Worm (Caenorhabditis elegans) whole organism, L2 larva: Measurements from ENCODE around the gene Y38F1A.1.
A peak's percentile ranks its signal among the peaks of the same experiment; 100 is the strongest.

Source experiments
- C34F6.9 ChIP-seq: fragments of 150-350 bp; optimal IDR thresholded peaks from 2 replicates; lab custom pipeline; 2014; ENCODE audit warnings: missing biosample characterization, missing genetic modification characterization
- F13H6.1 ChIP-seq: sonication (generic microtip); optimal IDR thresholded peaks from 2 replicates; lab custom pipeline; 2016; ENCODE audit warnings: missing genetic modification characterization, missing compliant biosample characterization
- Y55F3AM.14 ChIP-seq: fragments of 200-800 bp; sonication (Bioruptor generic); optimal IDR thresholded peaks from 2 replicates; lab custom pipeline; 2018; ENCODE audit warnings: mild to moderate bottlenecking, missing genetic modification characterization, missing compliant biosample characterization
- aly-2 ChIP-seq: fragments of 150-350 bp; optimal IDR thresholded peaks from 2 replicates; lab custom pipeline; 2014; ENCODE audit warnings: missing biosample characterization, missing genetic modification characterization
- ama-1 ChIP-seq: fragments of 150-350 bp; optimal IDR thresholded peaks from 2 replicates; lab custom pipeline; 2018; ENCODE audit warnings: inconsistent platforms
- ceh-82 ChIP-seq: fragments of 150-350 bp; optimal IDR thresholded peaks from 2 replicates; lab custom pipeline; 2014; ENCODE audit warnings: missing biosample characterization, missing genetic modification characterization
- crh-2 ChIP-seq: sonication (generic microtip); optimal IDR thresholded peaks from 2 replicates; lab custom pipeline; 2017; ENCODE audit warnings: missing biosample characterization, missing genetic modification characterization
- dmd-4 ChIP-seq: sonication (generic microtip); optimal IDR thresholded peaks from 2 replicates; lab custom pipeline; 2017; ENCODE audit warnings: missing biosample characterization, missing genetic modification characterization
- elt-1 ChIP-seq: fragments of 150-350 bp; optimal IDR thresholded peaks from 2 replicates; lab custom pipeline; 2014; ENCODE audit warnings: missing biosample characterization, missing genetic modification characterization
- elt-3 ChIP-seq: sonication (generic microtip); optimal IDR thresholded peaks from 2 replicates; lab custom pipeline; 2017; ENCODE audit warnings: missing biosample characterization, missing genetic modification characterization
- fos-1 ChIP-seq: fragments of 150-350 bp; optimal IDR thresholded peaks from 2 replicates; lab custom pipeline; 2014; ENCODE audit warnings: missing biosample characterization, missing genetic modification characterization
- gmeb-1 ChIP-seq: fragments of 150-350 bp; optimal IDR thresholded peaks from 2 replicates; lab custom pipeline; 2014; ENCODE audit warnings: missing biosample characterization, missing genetic modification characterization
- lin-13 ChIP-seq: fragments of 150-350 bp; optimal IDR thresholded peaks from 2 replicates; lab custom pipeline; 2014; ENCODE audit warnings: missing biosample characterization, missing genetic modification reagents, missing genetic modification characterization
- lsy-2 ChIP-seq, 2 experiments: fragments of 150-350 bp in 1 of 2; sonication (generic microtip) in 1 of 2; optimal IDR thresholded peaks; 2 replicates each; lab custom pipeline; 2014 to 2017; ENCODE audit warnings: missing biosample characterization in 2 of 2, missing genetic modification characterization in 2 of 2
- mab-5 ChIP-seq: fragments of 150-350 bp; optimal IDR thresholded peaks from 2 replicates; lab custom pipeline; 2014; ENCODE audit warnings: missing biosample characterization, missing genetic modification characterization
- mbf-1 ChIP-seq: sonication (generic microtip); optimal IDR thresholded peaks from 2 replicates; lab custom pipeline; 2017; ENCODE audit warnings: missing biosample characterization, missing genetic modification characterization
- mdl-1 ChIP-seq, 2 experiments: fragments of 150-350 bp in 1 of 2; sonication (generic microtip) in 1 of 2; optimal IDR thresholded peaks; 2 replicates each; lab custom pipeline; 2017; ENCODE audit warnings: missing biosample characterization in 2 of 2, missing genetic modification characterization in 2 of 2
- nhr-11 ChIP-seq: fragments of 150-350 bp; optimal IDR thresholded peaks from 2 replicates; lab custom pipeline; 2014; ENCODE audit warnings: missing biosample characterization, missing genetic modification characterization
- nhr-12 ChIP-seq: fragments of 150-350 bp; optimal IDR thresholded peaks from 2 replicates; lab custom pipeline; 2014; ENCODE audit warnings: missing biosample characterization, missing genetic modification characterization
- nhr-129 ChIP-seq: fragments of 150-350 bp; optimal IDR thresholded peaks from 2 replicates; lab custom pipeline; 2014; ENCODE audit warnings: missing biosample characterization, missing genetic modification characterization
- nhr-21 ChIP-seq: fragments of 150-350 bp; optimal IDR thresholded peaks from 2 replicates; lab custom pipeline; 2014; ENCODE audit warnings: missing biosample characterization, missing genetic modification characterization
- nhr-23 ChIP-seq: fragments of 150-350 bp; optimal IDR thresholded peaks from 2 replicates; lab custom pipeline; 2014; ENCODE audit warnings: missing biosample characterization, missing genetic modification reagents, missing genetic modification characterization
- nhr-237 ChIP-seq: fragments of 150-350 bp; optimal IDR thresholded peaks from 2 replicates; lab custom pipeline; 2014; ENCODE audit warnings: missing biosample characterization, missing genetic modification characterization
- nhr-25 ChIP-seq: fragments of 150-350 bp; sonication (generic microtip); optimal IDR thresholded peaks from 3 replicates; lab custom pipeline; 2014; ENCODE audit warnings: missing biosample characterization, missing genetic modification characterization
- nhr-6 ChIP-seq: fragments of 150-350 bp; optimal IDR thresholded peaks from 2 replicates; lab custom pipeline; 2014; ENCODE audit warnings: missing biosample characterization, missing genetic modification characterization
- sma-3 ChIP-seq: sonication (generic microtip); optimal IDR thresholded peaks from 2 replicates; lab custom pipeline; 2016; ENCODE audit warnings: missing genetic modification reagents, missing genetic modification characterization, missing compliant biosample characterization
- sma-9 ChIP-seq, 2 experiments: fragments of 150-350 bp in 1 of 2; sonication (generic microtip) in 1 of 2; optimal IDR thresholded peaks; 2 replicates each; lab custom pipeline; 2014 to 2016; ENCODE audit warnings: missing genetic modification characterization in 2 of 2, mild to moderate bottlenecking in 1 of 2, missing biosample characterization in 1 of 2, missing compliant biosample characterization in 1 of 2, missing genetic modification reagents in 1 of 2, moderate library complexity in 1 of 2
- snpc-4 ChIP-seq: fragments of 150-350 bp; optimal IDR thresholded peaks from 2 replicates; lab custom pipeline; 2014; ENCODE audit warnings: missing biosample characterization, missing genetic modification characterization
- unc-39 ChIP-seq: fragments of 150-350 bp; optimal IDR thresholded peaks from 2 replicates; lab custom pipeline; 2014; ENCODE audit warnings: missing biosample characterization, missing genetic modification characterization
- unc-55 ChIP-seq: fragments of 150-350 bp; sonication (generic microtip); optimal IDR thresholded peaks from 3 replicates; lab custom pipeline; 2014; ENCODE audit warnings: missing biosample characterization, missing genetic modification reagents, missing genetic modification characterization
- ztf-1 ChIP-seq: fragments of 200-800 bp; sonication (Bioruptor generic); conservative IDR thresholded peaks from 2 replicates; pipeline ENCODE4 v1.3.6; 2022; ENCODE audit warnings: missing genetic modification characterization, missing compliant biosample characterization
- ztf-11 ChIP-seq: sonication (generic microtip); optimal IDR thresholded peaks from 2 replicates; lab custom pipeline; 2017; ENCODE audit warnings: missing biosample characterization, missing genetic modification characterization

Gene Y38F1A.1

DNA sequence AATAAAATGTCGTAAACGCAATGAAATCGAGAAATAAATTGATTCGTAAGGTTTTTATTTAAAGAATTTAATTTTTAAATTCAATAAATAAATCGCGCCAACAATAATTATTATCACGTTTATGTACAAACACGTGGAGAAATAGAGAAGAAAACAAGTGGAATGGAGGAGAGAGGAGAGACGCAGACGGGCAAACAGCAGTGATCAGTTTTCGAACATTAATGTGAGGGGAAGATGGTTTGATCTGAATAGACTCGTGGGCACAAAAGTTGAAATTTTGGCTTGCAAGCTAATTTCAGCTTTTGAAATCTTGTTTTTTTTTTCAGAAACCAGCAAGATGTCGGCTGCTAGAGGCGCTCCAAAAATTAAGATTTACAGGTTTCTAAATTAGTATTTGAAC, 41.7 kb upstream of the Y38F1A.1 start, which contains the start of gene hphd-1:
Gene hphd-1, minus strand, starts transcription at position 323 of the 400 bp plus-strand sequence.
- TF ChIP-seq gmeb-1 (tag; lab: Kevin White, UChicago), result peak; percentile 64
- TF ChIP-seq sma-3 (GFP tag; lab: Kevin White, UChicago), result peak; percentile 51
- TF ChIP-seq snpc-4 (tag; lab: Kevin White, UChicago), result peak; percentile 5
- TF ChIP-seq lsy-2 (tag; optimal IDR thresholded peaks at IDR 0.05; lab: Kevin White, UChicago), result peak in 1 of 2 experiments; percentile 50
- peak; percentile 33 for TF ChIP-seq nhr-25 (tag; lab: Kevin White, UChicago)
- peak; percentile 12 for TF ChIP-seq nhr-129 (tag; lab: Kevin White, UChicago)
- TF ChIP-seq lin-13 (GFP tag; lab: Kevin White, UChicago), result peak; percentile 10
- no peak for TF ChIP-seq nhr-237 (tag; lab: Kevin White, UChicago)
- peak in 1 of 2 experiments; percentile 64 for TF ChIP-seq mdl-1 (tag; optimal IDR thresholded peaks at IDR 0.05; lab: Kevin White, UChicago)
- TF ChIP-seq F13H6.1 (tag; lab: Kevin White, UChicago), result peak; percentile 53
- no peak for TF ChIP-seq unc-55
- no peak for TF ChIP-seq Y55F3AM.14 (GFP tag; lab: Kevin White, UChicago)
- peak; percentile 73 for TF ChIP-seq nhr-21 (tag; lab: Kevin White, UChicago)
- TF ChIP-seq mab-5, result no peak
- peak; percentile 90 for TF ChIP-seq sma-9 (GFP tag; optimal IDR thresholded peaks at IDR 0.05; lab: Kevin White, UChicago)
- TF ChIP-seq sma-9 (tag; optimal IDR thresholded peaks at IDR 0.05; lab: Kevin White, UChicago), result no peak
- TF ChIP-seq fos-1 (tag; lab: Kevin White, UChicago), result peak; percentile 61
- TF ChIP-seq crh-2 (tag; lab: Kevin White, UChicago), result peak; percentile 80
- TF ChIP-seq ceh-82 (tag; lab: Kevin White, UChicago), result no peak

ce11 chrII:12995322-12995721, 40.8 kb upstream of the Y38F1A.1 start:
- TF ChIP-seq nhr-11 (no peak), lin-13 (GFP tag; lab: Kevin White, UChicago) (no peak), fos-1 (tag; lab: Kevin White, UChicago) (no peak), snpc-4 (tag; lab: Kevin White, UChicago) (no peak)

- TF ChIP-seq Y55F3AM.14 (GFP tag; lab: Kevin White, UChicago), result peak; percentile 38
- no peak for TF ChIP-seq elt-1 (tag; lab: Kevin White, UChicago)
- TF ChIP-seq nhr-23 (tag; lab: Kevin White, UChicago), result no peak
- no peak for TF ChIP-seq ama-1 (lab: Kevin White, UChicago)
- no peak for TF ChIP-seq ztf-1 (GFP tag; lab: Robert Waterston, UW)
- TF ChIP-seq sma-3 (GFP tag; lab: Kevin White, UChicago), result peak; percentile 4
- TF ChIP-seq C34F6.9 (tag; lab: Kevin White, UChicago), result no peak
- TF ChIP-seq dmd-4 (tag; lab: Kevin White, UChicago), result no peak
- no peak for TF ChIP-seq aly-2 (tag; lab: Kevin White, UChicago)
- peak; percentile 3 for TF ChIP-seq nhr-21 (tag; lab: Kevin White, UChicago)
- TF ChIP-seq, all 48 proteins: peak for 3
Measured at ce11 chrII:12994009-12994788, 39.6 kb upstream of the Y38F1A.1 start.

- no peak for TF ChIP-seq mbf-1 (tag; lab: Kevin White, UChicago)
- TF ChIP-seq ztf-11 (tag; lab: Kevin White, UChicago), result no peak
- TF ChIP-seq gmeb-1 (tag; lab: Kevin White, UChicago), result no peak
Measured at ce11 chrII:12992980-12993379, 38.4 kb upstream of the Y38F1A.1 start.

DNA sequence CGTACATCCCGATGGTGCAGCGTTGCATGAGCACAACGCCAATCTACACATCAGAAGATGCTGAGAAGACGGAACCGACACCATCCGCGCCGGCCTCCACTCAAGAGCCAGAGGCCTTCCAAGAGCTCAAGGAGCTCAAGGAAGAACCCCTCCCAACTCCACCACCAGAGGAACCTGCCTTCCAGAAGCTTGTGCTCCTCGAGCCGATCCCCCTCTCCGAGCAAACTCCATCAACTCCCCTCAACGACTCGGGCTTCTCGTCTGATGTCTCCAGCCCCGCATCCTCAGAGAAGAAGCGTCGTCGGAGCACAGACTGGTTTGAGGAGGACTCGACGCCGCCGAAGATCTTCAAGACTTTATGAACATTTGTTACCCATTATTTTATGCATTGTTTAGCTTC, 37.6 kb upstream of the Y38F1A.1 start:
- no peak for TF ChIP-seq Y55F3AM.14 (GFP tag; lab: Kevin White, UChicago)
- no peak for TF ChIP-seq nhr-12 (tag; lab: Kevin White, UChicago)
- TF ChIP-seq elt-3 (tag; lab: Kevin White, UChicago), result no peak
- TF ChIP-seq C34F6.9 (tag; lab: Kevin White, UChicago), result no peak
- no peak for TF ChIP-seq nhr-6 (tag; lab: Kevin White, UChicago)
- no peak for TF ChIP-seq unc-39 (tag; lab: Kevin White, UChicago)
- TF ChIP-seq, all 48 proteins: peak for 0
